Worm (Caenorhabditis elegans): ENCODE measurements around the gene K11D12.12.

DNA sequence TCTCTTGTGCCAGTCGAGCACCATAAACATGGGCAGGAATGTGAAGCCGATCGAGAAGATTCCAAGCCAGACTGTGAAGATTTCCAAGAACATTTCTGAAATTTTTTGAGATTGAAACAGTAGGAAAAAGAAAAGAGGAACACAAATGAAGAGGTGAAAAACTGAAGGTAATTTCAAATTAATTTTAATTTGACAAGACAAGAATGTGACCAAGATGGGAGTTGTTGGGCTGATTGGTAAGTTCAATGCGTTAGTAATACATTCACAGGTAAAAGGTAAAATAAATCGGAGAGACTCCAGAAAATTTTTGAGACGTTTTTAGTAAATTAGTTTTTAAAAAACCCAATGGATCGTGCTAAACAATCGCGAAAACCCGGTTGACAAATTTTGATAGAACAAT lies 21.3 kb upstream of the K11D12.12 start, which contains the start of gene swt-7:
- TF ChIP-seq him-1 (tag; optimal IDR thresholded peaks at IDR 0.05) (no peak), dao-5 (tag; optimal IDR thresholded peaks at IDR 0.05) (no peak), W03F9.2 (tag; optimal IDR thresholded peaks at IDR 0.05) (no peak)

Measured in whole organism, L4/young adult.